Fruit fly (Drosophila melanogaster): Measurements from ENCODE around the gene Ir100a.

Gene Ir100a

DNA sequence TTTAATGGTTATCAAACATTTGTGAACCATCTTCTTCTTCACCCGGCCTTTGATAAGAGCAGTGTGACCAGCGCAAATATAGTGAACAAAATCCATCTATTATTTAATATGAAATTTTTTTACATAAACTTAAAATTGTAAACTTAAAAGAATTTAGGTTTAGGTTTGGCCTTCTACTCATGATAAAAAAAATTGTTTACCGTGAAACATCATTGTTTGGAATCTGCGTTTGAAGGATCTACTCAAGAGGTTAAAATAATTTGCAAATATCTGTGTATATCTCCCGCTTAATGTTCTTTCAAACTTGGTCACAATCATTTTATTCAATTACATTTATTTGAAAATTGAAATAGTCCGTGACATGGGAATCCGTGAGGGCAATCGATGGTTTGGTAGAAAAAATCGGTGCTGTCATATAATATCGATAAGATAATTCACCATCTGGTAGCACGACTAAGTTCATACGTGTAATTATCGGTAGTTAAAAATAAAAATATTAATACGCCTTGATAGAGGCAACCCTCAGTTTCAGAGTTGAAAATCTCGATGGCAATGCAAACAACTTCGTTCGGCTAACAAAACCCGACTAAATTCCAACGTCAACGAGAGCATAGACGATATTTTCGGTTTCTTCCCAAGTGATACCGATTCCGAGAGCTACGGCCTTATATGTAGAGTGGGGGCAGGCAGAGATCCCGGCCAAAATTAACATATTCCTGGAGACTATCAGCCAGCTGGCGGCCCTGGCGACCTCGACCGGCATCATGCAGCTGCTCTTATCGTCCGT, 28.8 kb upstream of the Ir100a start, which contains the start of the genes betaGlu and sip3 (continued):
- TF ChIP-seq MESR4 (GFP tag; optimal IDR thresholded peaks at IDR 0.05) (peak; percentile 61), CG34422 (GFP tag; IDR thresholded peaks at IDR 0.05) (no peak), CG1603 (tag; optimal IDR thresholded peaks at IDR 0.05) (peak; percentile 40), Pdp1 (GFP tag; optimal IDR thresholded peaks at IDR 0.05) (peak in 1 of 2 experiments; percentile 80), E2f1 (GFP tag; IDR thresholded peaks at IDR 0.05) (no peak), Sry-δ (GFP tag; optimal IDR thresholded peaks at IDR 0.05) (peak; percentile 79), CG2116 (GFP tag; optimal IDR thresholded peaks at IDR 0.05) (peak; percentile 89), CG8944 (GFP tag; optimal IDR thresholded peaks at IDR 0.05) (no peak), Rfx (GFP tag; IDR thresholded peaks at IDR 0.05) (peak; percentile 27; the same call in 1 of the 2 replicates), Opbp (GFP tag; IDR thresholded peaks at IDR 0.05; ENCODE audit: partially characterized antibody) (peak; percentile 92), CG9727 (GFP tag; optimal IDR thresholded peaks at IDR 0.05) (peak; percentile 20), CG32767 (GFP tag; IDR thresholded peaks at IDR 0.05) (no peak), Dll (GFP tag; IDR thresholded peaks at IDR 0.05; ENCODE audit: partially characterized antibody) (peak; percentile 91), BEAF-32 (GFP tag; optimal IDR thresholded peaks at IDR 0.05) (peak; percentile 93), tin (GFP tag; optimal IDR thresholded peaks at IDR 0.05) (no peak), hbn (GFP tag; IDR thresholded peaks at IDR 0.05; ENCODE audit: partially characterized antibody) (peak; percentile 86), chinmo (GFP tag; IDR thresholded peaks at IDR 0.05; ENCODE audit: partially characterized antibody) (peak; percentile 65; the same call in 1 of the 4 replicates), Nf-YC (tag; optimal IDR thresholded peaks at IDR 0.05) (peak; percentile 40), dysf (GFP tag; IDR thresholded peaks at IDR 0.05) (no peak), h (optimal IDR thresholded peaks at IDR 0.05) (no peak), pho (GFP tag; optimal IDR thresholded peaks at IDR 0.05) (peak; percentile 14), Scr (GFP tag; IDR thresholded peaks at IDR 0.05; ENCODE audit: partially characterized antibody) (peak; percentile 93), Bgb (GFP tag; IDR thresholded peaks at IDR 0.05; ENCODE audit: partially characterized antibody) (peak; percentile 92), Xrp1 (GFP tag; IDR thresholded peaks at IDR 0.05) (no peak), HHEX (GFP tag; optimal IDR thresholded peaks at IDR 0.05) (no peak), Ets97D (GFP tag; optimal IDR thresholded peaks at IDR 0.05) (peak; percentile 47), wdn (GFP tag; IDR thresholded peaks at IDR 0.05) (no peak), Ravus (GFP tag; IDR thresholded peaks at IDR 0.05) (no peak), kah (GFP tag; optimal IDR thresholded peaks at IDR 0.05) (no peak), D19B (GFP tag; optimal IDR thresholded peaks at IDR 0.05) (no peak), CoRest (tag; optimal IDR thresholded peaks at IDR 0.05) (peak; percentile 39), CG13624 (GFP tag; optimal IDR thresholded peaks at IDR 0.05) (peak; percentile 3), dmrt11E (tag; optimal IDR thresholded peaks at IDR 0.05) (peak; percentile 21), HLH4C (GFP tag; IDR thresholded peaks at IDR 0.05; ENCODE audit: partially characterized antibody) (peak; percentile 93), CG4820 (GFP tag; optimal IDR thresholded peaks at IDR 0.05) (no peak), stc (GFP tag; IDR thresholded peaks at IDR 0.05) (no peak), sna (GFP tag; IDR thresholded peaks at IDR 0.05; ENCODE audit: partially characterized antibody) (peak; percentile 92), CG7963 (GFP tag; IDR thresholded peaks at IDR 0.05; ENCODE audit: partially characterized antibody) (peak; percentile 91), CG18476 (GFP tag; optimal IDR thresholded peaks at IDR 0.05) (peak; percentile 4), sens (GFP tag) (peak; percentile 83), lola (GFP tag; optimal IDR thresholded peaks at IDR 0.05) (peak in 1 of 3 experiments; percentile 46), Abd-B (GFP tag; optimal IDR thresholded peaks at IDR 0.05) (peak; percentile 44), stwl (tag; optimal IDR thresholded peaks at IDR 0.05) (peak; percentile 49), CG15601 (tag; optimal IDR thresholded peaks at IDR 0.05) (peak; percentile 42), jigr1 (GFP tag; IDR thresholded peaks at IDR 0.05) (peak; percentile 35; the same call in 1 of the 3 replicates), Nf-YA (GFP tag; IDR thresholded peaks at IDR 0.05) (no peak), CG2712 (tag; optimal IDR thresholded peaks at IDR 0.05) (peak; percentile 52), Ets65A (GFP tag) (peak; percentile 64)

Measured in whole organism, embryonic.